Fruit fly (Drosophila melanogaster) Kc167 (cell line): ENCODE results near the gene CG13994.

Source experiments
- Myc ChIP-seq: fragments of >200 bp; optimal IDR thresholded peaks from 2 replicates; lab custom pipeline; 2017; ENCODE audit warnings: missing external identifiers
- Sin3A ChIP-seq: fragments of >200 bp; optimal IDR thresholded peaks from 2 replicates; lab custom pipeline; 2018; ENCODE audit warnings: missing external identifiers
- h ChIP-seq: fragments of >200 bp; optimal IDR thresholded peaks from 3 replicates; lab custom pipeline; 2018; ENCODE audit warnings: missing external identifiers

DNA sequence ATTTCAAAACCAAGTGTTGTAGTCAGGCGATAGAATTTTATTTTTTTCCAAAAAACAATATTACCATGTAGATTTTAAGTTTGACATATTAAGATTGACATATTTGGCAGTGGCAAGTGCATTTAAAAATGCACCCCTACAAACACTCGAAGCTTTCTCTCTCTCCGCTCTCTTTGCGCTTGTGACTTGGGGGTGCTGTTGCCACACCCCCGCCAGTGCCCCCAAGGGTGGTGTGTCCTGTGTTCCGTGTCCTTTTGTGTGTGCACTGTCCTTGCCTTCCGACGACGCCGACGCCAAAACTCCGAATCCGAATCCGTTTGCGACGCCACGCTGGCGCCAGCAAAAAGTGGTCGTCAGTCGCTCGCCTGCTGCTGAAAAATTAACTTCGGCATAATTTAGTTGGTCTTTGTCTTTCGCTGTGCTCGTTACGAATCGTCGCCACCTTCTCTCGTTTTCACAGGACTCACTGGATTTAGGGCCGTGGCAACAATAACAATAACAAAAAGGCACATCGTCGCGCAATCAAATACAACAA, 46.6 kb downstream of the CG13994 start:
- TF ChIP-seq Sin3A (lab: Kevin White, UChicago) = no peak
- no peak for TF ChIP-seq Myc (lab: Kevin White, UChicago)
- TF ChIP-seq h (lab: Kevin White, UChicago) = no peak
